Fruit fly (Drosophila melanogaster) whole organism, embryonic: ENCODE results near the gene Ran-like.

Experiments used
- ATbp ChIP-seq: fragments of 200-800 bp; sonication (Bioruptor generic); optimal IDR thresholded peaks from 2 replicates; lab custom pipeline; 2017; ENCODE audit warnings: missing biosample characterization, mild to moderate bottlenecking, missing genetic modification characterization, missing genetic modification reagents
- Antp ChIP-seq: fragments of 200-800 bp; sonication (Bioruptor generic); optimal IDR thresholded peaks from 3 replicates; lab custom pipeline; 2016; ENCODE audit warnings: missing biosample characterization, missing genetic modification characterization
- Bdp1 ChIP-seq: fragments of 200-800 bp; sonication (Bioruptor generic); optimal IDR thresholded peaks from 3 replicates; lab custom pipeline; 2016; ENCODE audit warnings: missing biosample characterization, missing genetic modification characterization
- Bteb2 ChIP-seq: fragments of 200-800 bp; sonication (Bioruptor generic); optimal IDR thresholded peaks from 2 replicates; lab custom pipeline; 2016; ENCODE audit warnings: missing biosample characterization, missing genetic modification characterization
- CG10366 ChIP-seq: fragments of 200-800 bp; sonication (Bioruptor generic); IDR thresholded peaks from 2 replicates; pipeline ENCODE4 v1.3.6; 2022; ENCODE audit warnings: missing biosample characterization, missing genetic modification characterization
- CG10565 ChIP-seq: fragments of 200-800 bp; sonication (Bioruptor generic); optimal IDR thresholded peaks from 3 replicates; lab custom pipeline; 2016; ENCODE audit warnings: missing biosample characterization, mild to moderate bottlenecking, missing genetic modification characterization
- CG11247 ChIP-seq: fragments of 200-800 bp; sonication (Bioruptor generic); IDR thresholded peaks from 2 replicates; pipeline ENCODE4 v1.3.6; 2022; ENCODE audit warnings: missing biosample characterization, missing genetic modification characterization
- CG12071 ChIP-seq: fragments of 200-800 bp; sonication (Bioruptor generic); optimal IDR thresholded peaks from 3 replicates; lab custom pipeline; 2018; ENCODE audit warnings: missing biosample characterization, mild to moderate bottlenecking, missing genetic modification characterization
- CG12104 ChIP-seq: fragments of 200-800 bp; sonication (Bioruptor generic); optimal IDR thresholded peaks from 3 replicates; lab custom pipeline; 2016; ENCODE audit warnings: missing biosample characterization, missing genetic modification characterization
- CG13296 ChIP-seq: fragments of 200-800 bp; sonication (Bioruptor generic); optimal IDR thresholded peaks from 3 replicates; lab custom pipeline; 2018; ENCODE audit warnings: missing biosample characterization, mild to moderate bottlenecking, missing genetic modification characterization
- CG14860 ChIP-seq: fragments of 200-800 bp; sonication (Bioruptor generic); IDR thresholded peaks from 3 replicates; pipeline ENCODE4 v1.3.6; 2022; ENCODE audit warnings: missing biosample characterization, missing genetic modification characterization; ENCODE audit not compliant: partially characterized antibody
- CG15514 ChIP-seq: fragments of 200-800 bp; sonication (Bioruptor generic); optimal IDR thresholded peaks from 3 replicates; lab custom pipeline; 2017; ENCODE audit warnings: missing biosample characterization, missing genetic modification characterization, mild to moderate bottlenecking, moderate library complexity, missing genetic modification reagents
- CG2875 ChIP-seq: fragments of 200-800 bp; sonication (Bioruptor generic); optimal IDR thresholded peaks from 2 replicates; lab custom pipeline; 2017; ENCODE audit warnings: missing biosample characterization, mild to moderate bottlenecking, missing genetic modification characterization, missing genetic modification reagents
- CG30403 ChIP-seq: fragments of 200-800 bp; sonication (Bioruptor generic); optimal IDR thresholded peaks from 3 replicates; lab custom pipeline; 2016; ENCODE audit warnings: missing biosample characterization, missing genetic modification characterization
- CG32532 ChIP-seq: fragments of 200-800 bp; sonication (Bioruptor generic); IDR thresholded peaks from 2 replicates; pipeline ENCODE4 v1.3.6; 2022; ENCODE audit warnings: missing biosample characterization, missing genetic modification characterization
- CG6654 ChIP-seq: fragments of 200-800 bp; sonication (Bioruptor generic); optimal IDR thresholded peaks from 2 replicates; lab custom pipeline; 2017; ENCODE audit warnings: missing biosample characterization, mild to moderate bottlenecking, missing genetic modification characterization
- CG7271 ChIP-seq: fragments of 200-800 bp; sonication (Bioruptor generic); optimal IDR thresholded peaks from 2 replicates; lab custom pipeline; 2018; ENCODE audit warnings: missing biosample characterization, mild to moderate bottlenecking, missing genetic modification characterization, moderate library complexity
- CG9609 ChIP-seq: fragments of 200-800 bp; sonication (Bioruptor generic); optimal IDR thresholded peaks from 3 replicates; lab custom pipeline; 2016; ENCODE audit warnings: missing biosample characterization, missing genetic modification characterization
- CG9932 ChIP-seq: fragments of 200-800 bp; sonication (Bioruptor generic); IDR thresholded peaks from 2 replicates; pipeline ENCODE4 v1.3.6; 2022; ENCODE audit warnings: missing biosample characterization, missing genetic modification characterization
- Chrac-16 ChIP-seq: fragments of 200-800 bp; sonication (Bioruptor generic); optimal IDR thresholded peaks from 3 replicates; lab custom pipeline; 2016; ENCODE audit warnings: missing biosample characterization, missing genetic modification characterization
- Dfd ChIP-seq, 2 experiments: fragments of >200 bp; optimal IDR thresholded peaks; 2 replicates each; lab custom pipeline; 2017; ENCODE audit warnings: missing biosample characterization in 2 of 2, missing genetic modification characterization in 2 of 2
- Ets97D ChIP-seq: fragments of 200-800 bp; sonication (Bioruptor generic); optimal IDR thresholded peaks from 3 replicates; lab custom pipeline; 2016; ENCODE audit warnings: missing biosample characterization, missing genetic modification characterization
- Hand ChIP-seq: fragments of 200-800 bp; sonication (Bioruptor generic); optimal IDR thresholded peaks from 2 replicates; lab custom pipeline; 2017; ENCODE audit warnings: mild to moderate bottlenecking, missing biosample characterization, missing genetic modification reagents, missing genetic modification characterization
- HmgD ChIP-seq: fragments of 200-800 bp; sonication (Bioruptor generic); optimal IDR thresholded peaks from 3 replicates; lab custom pipeline; 2016; ENCODE audit warnings: missing biosample characterization, missing genetic modification characterization
- Hr78 ChIP-seq, 2 experiments: fragments of 200-800 bp in 1 of 2; fragments of >200 bp in 1 of 2; sonication (Bioruptor generic) in 1 of 2; optimal IDR thresholded peaks; 2 replicates each; lab custom pipeline; 2017 to 2019; ENCODE audit warnings: missing biosample characterization in 2 of 2, missing genetic modification characterization in 2 of 2, mild to moderate bottlenecking in 1 of 2, moderate library complexity in 1 of 2
- Mad ChIP-seq: fragments of 200-800 bp; sonication (Bioruptor generic); optimal IDR thresholded peaks from 2 replicates; lab custom pipeline; 2016; ENCODE audit warnings: missing biosample characterization, missing genetic modification characterization
- Max ChIP-seq: fragments of 200-800 bp; sonication (Bioruptor generic); optimal IDR thresholded peaks from 2 replicates; lab custom pipeline; 2016; ENCODE audit warnings: missing biosample characterization, mild to moderate bottlenecking, missing genetic modification characterization
- Med ChIP-seq: fragments of 200-800 bp; sonication (Bioruptor generic); peaks from one replicate; lab custom pipeline; 2016; ENCODE audit warnings: missing biosample characterization, missing genetic modification characterization, mild to moderate bottlenecking, inconsistent platforms, moderate library complexity
- NK7.1 ChIP-seq: fragments of 200-800 bp; sonication (Bioruptor generic); optimal IDR thresholded peaks from 3 replicates; lab custom pipeline; 2016; ENCODE audit warnings: missing biosample characterization, missing genetic modification characterization
- PHDP ChIP-seq: fragments of 200-800 bp; sonication (Bioruptor generic); optimal IDR thresholded peaks from 3 replicates; lab custom pipeline; 2018; ENCODE audit warnings: missing biosample characterization, mild to moderate bottlenecking, missing genetic modification characterization, moderate library complexity
- Poxn ChIP-seq: fragments of 200-800 bp; sonication (Bioruptor generic); IDR thresholded peaks from 2 replicates; pipeline ENCODE4 v1.3.6; 2022; ENCODE audit warnings: missing biosample characterization, missing genetic modification characterization
- Ptx1 ChIP-seq: fragments of 200-800 bp; sonication (Bioruptor generic); IDR thresholded peaks from 2 replicates; pipeline ENCODE4 v1.3.6; 2022; ENCODE audit warnings: missing biosample characterization, missing genetic modification characterization
- Ravus ChIP-seq: fragments of 200-800 bp; sonication (Bioruptor generic); IDR thresholded peaks from 2 replicates; pipeline ENCODE4 v1.3.6; 2022; ENCODE audit warnings: missing biosample characterization, missing genetic modification characterization
- Scr ChIP-seq: fragments of 200-800 bp; sonication (Bioruptor generic); IDR thresholded peaks from 2 replicates; pipeline ENCODE4 v1.3.6; 2022; ENCODE audit warnings: missing biosample characterization, missing genetic modification characterization; ENCODE audit not compliant: partially characterized antibody
- Vsx1 ChIP-seq: fragments of 200-800 bp; sonication (Bioruptor generic); optimal IDR thresholded peaks from 2 replicates; lab custom pipeline; 2017; ENCODE audit warnings: missing biosample characterization, mild to moderate bottlenecking, missing genetic modification characterization, missing genetic modification reagents
- hbn ChIP-seq: fragments of 200-800 bp; sonication (Bioruptor generic); IDR thresholded peaks from 2 replicates; pipeline ENCODE4 v1.3.6; 2022; ENCODE audit warnings: missing biosample characterization, missing genetic modification characterization; ENCODE audit not compliant: partially characterized antibody
- hkb ChIP-seq, 2 experiments: fragments of 200-800 bp in 1 of 2; fragments of >200 bp in 1 of 2; sonication (Bioruptor generic) in 1 of 2; IDR thresholded peaks in 1 of 2; optimal IDR thresholded peaks in 1 of 2; 2 replicates each; pipeline versions ENCODE4 v1.3.6 to Lab custom; 2017 to 2022; ENCODE audit warnings: missing biosample characterization in 1 of 2, missing genetic modification characterization in 1 of 2
- kah ChIP-seq: fragments of 200-800 bp; sonication (Bioruptor generic); optimal IDR thresholded peaks from 2 replicates; lab custom pipeline; 2018; ENCODE audit warnings: missing biosample characterization, mild to moderate bottlenecking, missing genetic modification characterization
- lab ChIP-seq: fragments of 200-800 bp; sonication (Bioruptor generic); optimal IDR thresholded peaks from 3 replicates; lab custom pipeline; 2017; ENCODE audit warnings: missing biosample characterization, missing genetic modification characterization, mild to moderate bottlenecking, moderate library complexity, missing genetic modification reagents
- lilli ChIP-seq: fragments of 200-800 bp; sonication (Bioruptor generic); optimal IDR thresholded peaks from 3 replicates; lab custom pipeline; 2016; ENCODE audit warnings: missing biosample characterization, missing genetic modification characterization
- mam ChIP-seq: fragments of 200-800 bp; sonication (Bioruptor generic); optimal IDR thresholded peaks from 3 replicates; lab custom pipeline; 2016; ENCODE audit warnings: missing biosample characterization, missing genetic modification characterization
- nerfin-1 ChIP-seq: fragments of 200-800 bp; sonication (Bioruptor generic); optimal IDR thresholded peaks from 3 replicates; lab custom pipeline; 2019; ENCODE audit warnings: missing biosample characterization, mild to moderate bottlenecking, missing genetic modification characterization, moderate library complexity
- pan ChIP-seq, 4 experiments: fragments of >200 bp in 3 of 4; fragments of 200-800 bp in 1 of 4; sonication (Bioruptor generic) in 1 of 4; optimal IDR thresholded peaks in 3 of 4; IDR thresholded peaks in 1 of 4; 2 replicates each; pipeline versions ENCODE4 v1.3.6 to Lab custom; 2017 to 2022; ENCODE audit warnings: missing biosample characterization in 2 of 4, missing genetic modification characterization in 2 of 4, mixed read lengths in 1 of 4
- phol ChIP-seq: fragments of 200-800 bp; sonication (Bioruptor generic); optimal IDR thresholded peaks from 3 replicates; lab custom pipeline; 2018; ENCODE audit warnings: missing biosample characterization, mild to moderate bottlenecking, missing genetic modification characterization, moderate library complexity
- pros ChIP-seq: fragments of 200-800 bp; sonication (Bioruptor generic); optimal IDR thresholded peaks from 3 replicates; lab custom pipeline; 2019; ENCODE audit warnings: missing biosample characterization, mild to moderate bottlenecking, missing genetic modification characterization, moderate library complexity
- rib ChIP-seq: fragments of 200-800 bp; sonication (Bioruptor generic); IDR thresholded peaks from 2 replicates; pipeline ENCODE4 v1.3.6; 2022; ENCODE audit warnings: missing biosample characterization, missing genetic modification characterization
- scrt ChIP-seq: fragments of 200-800 bp; sonication (Bioruptor generic); optimal IDR thresholded peaks from 2 replicates; lab custom pipeline; 2018; ENCODE audit warnings: missing biosample characterization, mild to moderate bottlenecking, missing genetic modification characterization, moderate library complexity
- slp2 ChIP-seq: fragments of 200-800 bp; sonication (Bioruptor generic); optimal IDR thresholded peaks from 2 replicates; lab custom pipeline; 2016; ENCODE audit warnings: missing biosample characterization, missing genetic modification characterization
- vvl ChIP-seq: fragments of 200-800 bp; sonication (Bioruptor generic); IDR thresholded peaks from 2 replicates; pipeline ENCODE4 v1.3.6; 2022; ENCODE audit warnings: missing biosample characterization, missing genetic modification characterization

Ran-like gene

dm6 chr3L:15508233-15508632 lies 23.0 kb upstream of the Ran-like start, which contains the start of gene CG7841 (continued):
- TF ChIP-seq pan (optimal IDR thresholded peaks at IDR 0.05; lab: Kevin White, UChicago) (no peak), pan (GFP tag; optimal IDR thresholded peaks at IDR 0.05 in 1 of 2, IDR thresholded peaks at IDR 0.05 in 1 of 2) (peak in 1 of 2 experiments; percentile 97), Hr78 (GFP tag; optimal IDR thresholded peaks at IDR 0.05; lab: Kevin White, UChicago) (peak in 1 of 2 experiments; percentile 90), Ravus (GFP tag; lab: Robert Waterston, UW) (peak; percentile 75; the same call in 1 of the 2 replicates), CG2875 (GFP tag; lab: Kevin White, UChicago) (peak; percentile 97), NK7.1 (GFP tag; lab: Kevin White, UChicago) (peak; percentile 97), Bteb2 (peak; percentile 97), nerfin-1 (tag; lab: Kevin White, UChicago) (peak; percentile 98), Poxn (GFP tag; lab: Robert Waterston, UW) (no peak), CG30403 (GFP tag; lab: Kevin White, UChicago) (peak; percentile 97), Chrac-16 (GFP tag; lab: Kevin White, UChicago) (peak; percentile 96), Vsx1 (peak; percentile 95), vvl (GFP tag; lab: Robert Waterston, UW) (peak; percentile 99), scrt (GFP tag; lab: Kevin White, UChicago) (peak; percentile 98), PHDP (tag; lab: Kevin White, UChicago) (peak; percentile 99), CG12104 (GFP tag; lab: Kevin White, UChicago) (peak; percentile 97), phol (tag; lab: Kevin White, UChicago) (peak; percentile 97), CG10366 (GFP tag; lab: Robert Waterston, UW) (peak; percentile 94), Mad (GFP tag; lab: Kevin White, UChicago) (peak; percentile 97), CG13296 (GFP tag; lab: Kevin White, UChicago) (peak; percentile 99), rib (peak; percentile 95), CG9609 (GFP tag; lab: Kevin White, UChicago) (peak; percentile 96), Bdp1 (GFP tag; lab: Kevin White, UChicago) (peak; percentile 93), lab (GFP tag; lab: Kevin White, UChicago) (peak; percentile 99), CG6654 (GFP tag; lab: Kevin White, UChicago) (peak; percentile 88), kah (peak; percentile 97), pros (GFP tag; lab: Kevin White, UChicago) (peak; percentile 93), Dfd (GFP tag; optimal IDR thresholded peaks at IDR 0.05; lab: Kevin White, UChicago) (no peak), HmgD (peak; percentile 91), CG11247 (GFP tag; lab: Robert Waterston, UW) (peak; percentile 92), CG32532 (peak; percentile 97), slp2 (peak; percentile 92), Ets97D (peak; percentile 91), CG7271 (peak; percentile 86), CG12071 (peak; percentile 98), lilli (peak; percentile 98), Antp (GFP tag; lab: Kevin White, UChicago) (peak; percentile 95), Ptx1 (GFP tag; lab: Robert Waterston, UW) (peak; percentile 93), Scr (GFP tag; lab: Robert Waterston, UW) (no peak), CG10565 (peak; percentile 94), ATbp (GFP tag; lab: Kevin White, UChicago) (peak; percentile 96), CG15514 (GFP tag; lab: Kevin White, UChicago) (peak; percentile 95), CG14860 (no peak), Hand (GFP tag; lab: Kevin White, UChicago) (peak; percentile 99), Max (GFP tag; lab: Kevin White, UChicago) (peak; percentile 98), hkb (optimal IDR thresholded peaks at IDR 0.05; lab: Kevin White, UChicago) (no peak), hkb (GFP tag; IDR thresholded peaks at IDR 0.05; lab: Robert Waterston, UW) (peak; percentile 99), mam (peak; percentile 96), hbn (GFP tag; lab: Robert Waterston, UW) (no peak), Med (GFP tag; lab: Kevin White, UChicago) (peak; percentile 100), CG9932 (GFP tag; lab: Robert Waterston, UW) (peak; percentile 90)
